Worm (Caenorhabditis elegans): ENCODE measurements around the gene ngn-1.

DNA sequence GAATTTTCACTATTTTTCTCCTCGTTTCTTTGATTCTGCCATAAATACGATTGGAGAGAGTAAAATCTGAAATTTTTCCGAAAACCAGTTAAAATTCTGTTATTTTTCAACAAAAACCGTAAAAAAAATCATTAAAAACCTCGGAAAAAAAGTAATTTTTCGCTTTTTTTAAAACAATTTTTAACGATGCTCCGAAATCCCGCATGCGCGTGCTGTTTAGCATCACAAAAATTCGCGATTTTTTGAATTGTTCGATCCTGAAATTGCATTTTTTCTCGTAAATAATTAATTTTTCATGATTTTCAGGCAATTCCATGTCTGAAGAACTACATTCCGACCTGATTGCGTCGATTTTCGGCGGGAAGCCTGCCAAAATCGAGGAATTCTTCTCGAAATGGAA is 14.6 kb upstream of the ngn-1 start, which contains the start of gene ric-8:
- no peak for TF ChIP-seq ama-1 (optimal IDR thresholded peaks at IDR 0.05)
- TF ChIP-seq sea-1 (GFP tag; conservative IDR thresholded peaks at IDR 0.05) = no peak
- TF ChIP-seq pes-1 (GFP tag; IDR thresholded peaks at IDR 0.05) = no peak
- TF ChIP-seq scrt-1 (GFP tag; IDR thresholded peaks at IDR 0.05) = no peak
- no peak for TF ChIP-seq ceh-13 (GFP tag; optimal IDR thresholded peaks at IDR 0.05)
- TF ChIP-seq tra-4 (tag; optimal IDR thresholded peaks at IDR 0.05) = no peak
- no peak for TF ChIP-seq aly-1 (tag; optimal IDR thresholded peaks at IDR 0.05)
